Fruit fly (Drosophila melanogaster) S2 (cell line): ENCODE data around the gene CG16789.

Source experiments
- CG8478 ChIP-seq: fragments of >200 bp; optimal IDR thresholded peaks from 2 replicates; lab custom pipeline; 2018
- CTCF ChIP-seq, 2 experiments: fragments of >200 bp; optimal IDR thresholded peaks; 2 replicates each; lab custom pipeline; 2018

- no peak for TF ChIP-seq CG8478 (lab: Kevin White, UChicago)
- TF ChIP-seq CTCF (optimal IDR thresholded peaks at IDR 0.05; lab: Kevin White, UChicago): no peak
Observed at dm6 chr3R:9548769-9549168, 17.2 kb upstream of the CG16789 start.
